Worm (Caenorhabditis elegans) whole organism, L4 larva: ENCODE measurements around the gene T16A9.5.
"Not testable (repeated sequence)": the region's sequence is repeated elsewhere in the genome, so short reads cannot be mapped to it uniquely, and the experiment has no call there.

Experiments
- F37D6.2 ChIP-seq: sonication (generic microtip); optimal IDR thresholded peaks from 2 replicates; lab custom pipeline; 2016; ENCODE audit warnings: mild to moderate bottlenecking, missing genetic modification characterization, missing compliant biosample characterization
- F49E8.2 ChIP-seq: sonication (generic microtip); optimal IDR thresholded peaks from 2 replicates; lab custom pipeline; 2016; ENCODE audit warnings: missing compliant biosample characterization, mild to moderate bottlenecking, missing genetic modification characterization, borderline replicate concordance
- R02D3.7 ChIP-seq: fragments of 150-350 bp; sonication (generic microtip); optimal IDR thresholded peaks from 3 replicates; lab custom pipeline; 2014; ENCODE audit warnings: missing biosample characterization, missing genetic modification characterization
- Y5F2A.4 ChIP-seq: fragments of 200-800 bp; sonication (Bioruptor generic); optimal IDR thresholded peaks from 2 replicates; lab custom pipeline; 2018; ENCODE audit warnings: mild to moderate bottlenecking, missing genetic modification characterization, missing compliant biosample characterization
- aha-1 ChIP-seq: fragments of 150-350 bp; peaks from one replicate; lab custom pipeline; 2014; ENCODE audit warnings: missing biosample characterization, missing genetic modification characterization
- aly-2 ChIP-seq: sonication (generic microtip); optimal IDR thresholded peaks from 2 replicates; lab custom pipeline; 2018; ENCODE audit warnings: missing biosample characterization, missing genetic modification characterization
- attf-4 ChIP-seq: sonication (generic microtip); optimal IDR thresholded peaks from 3 replicates; lab custom pipeline; 2017; ENCODE audit warnings: missing biosample characterization, missing genetic modification characterization
- ceh-20 ChIP-seq: fragments of 200-800 bp; sonication (Bioruptor generic); IDR thresholded peaks from 2 replicates; pipeline ENCODE4 v1.3.6; 2022; ENCODE audit warnings: missing genetic modification reagents, missing genetic modification characterization, missing compliant biosample characterization
- ceh-32 ChIP-seq: sonication (generic microtip); optimal IDR thresholded peaks from 2 replicates; lab custom pipeline; 2016; ENCODE audit warnings: mild to moderate bottlenecking, missing genetic modification characterization, missing compliant biosample characterization; ENCODE audit not compliant: poor library complexity
- ctbp-1 ChIP-seq: fragments of 200-800 bp; sonication (Bioruptor generic); IDR thresholded peaks from 2 replicates; pipeline ENCODE4 v1.3.6; 2022; ENCODE audit warnings: missing genetic modification reagents, missing genetic modification characterization, missing compliant biosample characterization
- daf-12 ChIP-seq: fragments of 150-350 bp; optimal IDR thresholded peaks from 2 replicates; lab custom pipeline; 2014; ENCODE audit warnings: missing biosample characterization, missing genetic modification reagents, missing genetic modification characterization
- daf-19 ChIP-seq: fragments of 200-800 bp; sonication (Bioruptor generic); conservative IDR thresholded peaks from 2 replicates; pipeline ENCODE4 v1.3.6; 2022; ENCODE audit warnings: missing genetic modification characterization, missing compliant biosample characterization
- daf-8 ChIP-seq: fragments of 200-800 bp; sonication (Bioruptor generic); IDR thresholded peaks from 2 replicates; pipeline ENCODE4 v1.3.6; 2022; ENCODE audit warnings: missing genetic modification characterization, missing compliant biosample characterization
- dmd-6 ChIP-seq: fragments of 200-800 bp; sonication (Bioruptor generic); IDR thresholded peaks from 2 replicates; pipeline ENCODE4 v1.3.6; 2022; ENCODE audit warnings: missing genetic modification reagents, missing genetic modification characterization, missing compliant biosample characterization
- dmd-9 ChIP-seq: fragments of 200-800 bp; sonication (Bioruptor generic); IDR thresholded peaks from 2 replicates; pipeline ENCODE4 v1.3.6; 2022; ENCODE audit warnings: missing genetic modification reagents, missing genetic modification characterization, missing compliant biosample characterization
- dve-1 ChIP-seq: sonication (generic microtip); optimal IDR thresholded peaks from 2 replicates; lab custom pipeline; 2017; ENCODE audit warnings: antibody characterized with exemption, mild to moderate bottlenecking, missing genetic modification characterization, missing compliant biosample characterization; ENCODE audit not compliant: insufficient read depth
- egl-43 ChIP-seq: fragments of 200-800 bp; sonication (Bioruptor generic); IDR thresholded peaks from 2 replicates; pipeline ENCODE4 v1.3.6; 2022; ENCODE audit warnings: missing genetic modification reagents, missing genetic modification characterization, missing compliant biosample characterization
- hmg-1.1 ChIP-seq: fragments of 200-800 bp; sonication (Bioruptor generic); IDR thresholded peaks from 2 replicates; pipeline ENCODE4 v1.3.6; 2022; ENCODE audit warnings: missing genetic modification reagents, missing genetic modification characterization, missing compliant biosample characterization
- lim-7 ChIP-seq: fragments of 200-800 bp; sonication (Bioruptor generic); IDR thresholded peaks from 2 replicates; pipeline ENCODE4 v1.3.6; 2022; ENCODE audit warnings: missing genetic modification characterization, missing compliant biosample characterization
- lin-13 ChIP-seq: fragments of 150-350 bp; optimal IDR thresholded peaks from 2 replicates; lab custom pipeline; 2014; ENCODE audit warnings: missing biosample characterization, missing genetic modification reagents, missing genetic modification characterization
- lin-15B ChIP-seq: fragments of 150-350 bp; sonication (generic microtip); optimal IDR thresholded peaks from 3 replicates; lab custom pipeline; 2014; ENCODE audit warnings: missing biosample characterization, missing genetic modification characterization
- lin-38 ChIP-seq: fragments of 200-800 bp; sonication (Bioruptor generic); IDR thresholded peaks from 2 replicates; pipeline ENCODE4 v1.3.6; 2022; ENCODE audit warnings: missing genetic modification reagents, missing genetic modification characterization, missing compliant biosample characterization
- madf-9 ChIP-seq: fragments of 200-800 bp; sonication (Bioruptor generic); conservative IDR thresholded peaks from 2 replicates; pipeline ENCODE4 v1.3.6; 2022; ENCODE audit warnings: missing genetic modification reagents, missing genetic modification characterization, missing compliant biosample characterization
- mxl-2 ChIP-seq: fragments of 200-800 bp; sonication (Bioruptor generic); conservative IDR thresholded peaks from 2 replicates; pipeline ENCODE4 v1.3.6; 2022; ENCODE audit warnings: missing genetic modification reagents, missing genetic modification characterization, missing compliant biosample characterization
- mxl-3 ChIP-seq: fragments of 200-800 bp; sonication (Bioruptor generic); optimal IDR thresholded peaks from 2 replicates; lab custom pipeline; 2018; ENCODE audit warnings: mild to moderate bottlenecking, missing genetic modification characterization, missing compliant biosample characterization
- nhr-10 ChIP-seq: fragments of 150-350 bp; optimal IDR thresholded peaks from 2 replicates; lab custom pipeline; 2014; ENCODE audit warnings: missing biosample characterization, missing genetic modification characterization
- nhr-11 ChIP-seq: fragments of 150-350 bp; optimal IDR thresholded peaks from 2 replicates; lab custom pipeline; 2014; ENCODE audit warnings: missing biosample characterization, missing genetic modification characterization
- nhr-25 ChIP-seq: sonication (generic microtip); optimal IDR thresholded peaks from 2 replicates; lab custom pipeline; 2017; ENCODE audit warnings: missing genetic modification characterization, mild to moderate bottlenecking, missing compliant biosample characterization, antibody characterized with exemption, moderate library complexity, borderline replicate concordance; ENCODE audit not compliant: insufficient read depth
- nhr-28 ChIP-seq: fragments of 150-350 bp; optimal IDR thresholded peaks from 2 replicates; lab custom pipeline; 2014; ENCODE audit warnings: missing biosample characterization, missing genetic modification characterization
- nhr-48 ChIP-seq: sonication (generic microtip); optimal IDR thresholded peaks from 2 replicates; lab custom pipeline; 2016; ENCODE audit warnings: mild to moderate bottlenecking, missing genetic modification characterization, missing compliant biosample characterization
- nhr-76 ChIP-seq: fragments of 150-350 bp; optimal IDR thresholded peaks from 2 replicates; lab custom pipeline; 2014; ENCODE audit warnings: missing biosample characterization, missing genetic modification characterization
- pha-4 ChIP-seq, 2 experiments: fragments of 150-350 bp in 1 of 2; fragments of 200-800 bp in 1 of 2; sonication (Bioruptor generic) in 1 of 2; IDR thresholded peaks in 1 of 2; optimal IDR thresholded peaks in 1 of 2; 2 replicates each; pipeline versions ENCODE4 v1.3.6 to Lab custom; 2014 to 2022; ENCODE audit warnings: missing genetic modification characterization in 2 of 2, missing genetic modification reagents in 2 of 2, missing biosample characterization in 1 of 2, missing compliant biosample characterization in 1 of 2
- php-3 ChIP-seq: fragments of 200-800 bp; sonication (Bioruptor generic); IDR thresholded peaks from 2 replicates; pipeline ENCODE4 v1.3.6; 2022; ENCODE audit warnings: missing genetic modification reagents, missing genetic modification characterization, missing compliant biosample characterization
- saeg-2 ChIP-seq: fragments of 200-800 bp; sonication (Bioruptor generic); IDR thresholded peaks from 2 replicates; pipeline ENCODE4 v1.3.6; 2022; ENCODE audit warnings: missing genetic modification reagents, missing genetic modification characterization, missing compliant biosample characterization
- set-16 ChIP-seq: fragments of 200-800 bp; sonication (Bioruptor generic); IDR thresholded peaks from 2 replicates; pipeline ENCODE4 v1.3.6; 2022; ENCODE audit warnings: missing genetic modification reagents, missing genetic modification characterization, missing compliant biosample characterization
- snpc-1.2 ChIP-seq: fragments of 200-800 bp; sonication (Bioruptor generic); IDR thresholded peaks from 2 replicates; pipeline ENCODE4 v1.3.6; 2022; ENCODE audit warnings: missing genetic modification reagents, missing genetic modification characterization, missing compliant biosample characterization
- spr-1 ChIP-seq: sonication (generic microtip); optimal IDR thresholded peaks from 2 replicates; lab custom pipeline; 2016; ENCODE audit warnings: mild to moderate bottlenecking, missing genetic modification characterization, missing compliant biosample characterization
- spr-3 ChIP-seq: fragments of 200-800 bp; sonication (Bioruptor generic); optimal IDR thresholded peaks from 2 replicates; lab custom pipeline; 2018; ENCODE audit warnings: mild to moderate bottlenecking, missing genetic modification characterization, missing compliant biosample characterization
- tag-97 ChIP-seq: fragments of 200-800 bp; sonication (Bioruptor generic); IDR thresholded peaks from 2 replicates; pipeline ENCODE4 v1.3.6; 2022; ENCODE audit warnings: missing genetic modification characterization, missing compliant biosample characterization
- tra-1 ChIP-seq: fragments of 200-800 bp; sonication (Bioruptor generic); IDR thresholded peaks from 2 replicates; pipeline ENCODE4 v1.3.6; 2022; ENCODE audit warnings: missing genetic modification reagents, missing genetic modification characterization, missing compliant biosample characterization
- zag-1 ChIP-seq: fragments of 150-350 bp; optimal IDR thresholded peaks from 2 replicates; lab custom pipeline; 2014; ENCODE audit warnings: missing biosample characterization, missing genetic modification characterization
- zfp-2 ChIP-seq: sonication (generic microtip); optimal IDR thresholded peaks from 2 replicates; lab custom pipeline; 2016; ENCODE audit warnings: mild to moderate bottlenecking, missing genetic modification characterization, missing compliant biosample characterization
- zfp-3 ChIP-seq: fragments of 200-800 bp; sonication (Bioruptor generic); conservative IDR thresholded peaks from 2 replicates; pipeline ENCODE4 v1.3.6; 2022; ENCODE audit warnings: missing genetic modification reagents, missing genetic modification characterization, missing compliant biosample characterization
- zip-2 ChIP-seq: fragments of 150-350 bp; optimal IDR thresholded peaks from 2 replicates; lab custom pipeline; 2014; ENCODE audit warnings: missing biosample characterization, missing genetic modification characterization
- ztf-7 ChIP-seq: fragments of 150-350 bp; optimal IDR thresholded peaks from 2 replicates; lab custom pipeline; 2014; ENCODE audit warnings: missing biosample characterization, missing genetic modification characterization

Gene T16A9.5

ce11 chrV:14205214-14205613 is 9.8 kb downstream of the T16A9.5 start, which contains the start of gene T16A9.3:
Gene T16A9.3, plus strand, starts transcription at chrV:14205514.
- not testable (repeated sequence) for TF ChIP-seq nhr-11 (tag; lab: Kevin White, UChicago); zag-1 (tag; lab: Kevin White, UChicago); mxl-3 (GFP tag; lab: Kevin White, UChicago)

- TF ChIP-seq lin-38 (GFP tag; lab: Robert Waterston, UW) (peak; percentile 69), php-3 (GFP tag; lab: Robert Waterston, UW) (peak; percentile 57; the same call in 1 of the 2 replicates), dmd-6 (GFP tag; lab: Robert Waterston, UW) (peak; percentile 49), set-16 (GFP tag; lab: Robert Waterston, UW) (peak; percentile 20; the same call in 1 of the 2 replicates), mxl-2 (GFP tag; lab: Robert Waterston, UW) (0 out of 2 replicates have a peak, but pooled peaks have one; percentile 11), ceh-20 (GFP tag; lab: Robert Waterston, UW) (peak; percentile 56; the same call in 1 of the 2 replicates)
- TF ChIP-seq, all 104 proteins: peak for 6; not testable (repeated sequence) for 98
Measured at ce11 chrV:14203809-14204208, 11.2 kb downstream of the T16A9.5 start.

ce11 chrV:14200086-14200485 is 14.9 kb downstream of the T16A9.5 start:
- TF ChIP-seq zip-2 (tag; lab: Kevin White, UChicago) (peak; percentile 35), ztf-7 (tag; lab: Kevin White, UChicago) (peak; percentile 26), dve-1 (tag; lab: Kevin White, UChicago) (peak; percentile 98), saeg-2 (peak; percentile 63; the same call in 1 of the 2 replicates), aha-1 (tag; lab: Kevin White, UChicago) (peak; percentile 98), Y5F2A.4 (GFP tag; lab: Kevin White, UChicago) (no peak), lim-7 (GFP tag; lab: Robert Waterston, UW) (0 out of 2 replicates have a peak, but pooled peaks have one; percentile 29), nhr-76 (tag; lab: Kevin White, UChicago) (peak; percentile 35), F37D6.2 (tag; lab: Kevin White, UChicago) (peak; percentile 61), hmg-1.1 (GFP tag; lab: Robert Waterston, UW) (peak; percentile 93), egl-43 (peak; percentile 68), daf-8 (GFP tag; lab: Robert Waterston, UW) (0 out of 2 replicates have a peak, but pooled peaks have one; percentile 39), ceh-32 (tag; lab: Kevin White, UChicago) (no peak), attf-4 (no peak), zfp-2 (tag; lab: Kevin White, UChicago) (peak; percentile 18), R02D3.7 (tag; lab: Kevin White, UChicago) (no peak), nhr-48 (tag; lab: Kevin White, UChicago) (peak; percentile 90), daf-12 (tag; lab: Kevin White, UChicago) (no peak), spr-3 (GFP tag; lab: Kevin White, UChicago) (no peak), set-16 (GFP tag; lab: Robert Waterston, UW) (peak; percentile 61), ctbp-1 (GFP tag; lab: Robert Waterston, UW) (peak; percentile 82), nhr-25 (tag; lab: Kevin White, UChicago) (peak; percentile 29), zfp-3 (GFP tag; lab: Robert Waterston, UW) (peak; percentile 87), lin-13 (GFP tag; lab: Kevin White, UChicago) (peak; percentile 94), snpc-1.2 (GFP tag; lab: Robert Waterston, UW) (no peak), lin-15B (tag; lab: Kevin White, UChicago) (no peak), tra-1 (GFP tag; lab: Robert Waterston, UW) (peak; percentile 54; the same call in 1 of the 2 replicates), nhr-28 (peak; percentile 100), mxl-2 (GFP tag; lab: Robert Waterston, UW) (no peak), dmd-9 (GFP tag; lab: Robert Waterston, UW) (no peak), aly-2 (tag; lab: Kevin White, UChicago) (no peak), php-3 (GFP tag; lab: Robert Waterston, UW) (no peak), pha-4 (GFP tag; IDR thresholded peaks at IDR 0.05; lab: Robert Waterston, UW) (peak; percentile 84), pha-4 (tag; optimal IDR thresholded peaks at IDR 0.05; lab: Kevin White, UChicago) (peak; percentile 72), tag-97 (GFP tag; lab: Robert Waterston, UW) (no peak), madf-9 (GFP tag; lab: Robert Waterston, UW) (no peak), daf-19 (0 out of 2 replicates have a peak, but pooled peaks have one; percentile 13), F49E8.2 (tag; lab: Kevin White, UChicago) (no peak), spr-1 (tag; lab: Kevin White, UChicago) (peak; percentile 88), nhr-10 (tag; lab: Kevin White, UChicago) (peak; percentile 98)
